Worm (Caenorhabditis elegans): Measurements from ENCODE around the gene C06E4.1.

The C06E4.1 gene

ce11 chrIV:7240564-7240963 lies 42.5 kb upstream of the C06E4.1 start (continued):
- TF ChIP-seq ceh-58 (GFP tag; IDR thresholded peaks at IDR 0.05), result no peak
- TF ChIP-seq fkh-3 (tag; optimal IDR thresholded peaks at IDR 0.05), result no peak
- no peak for TF ChIP-seq Y79H2A.3 (GFP tag; conservative IDR thresholded peaks at IDR 0.05)
- no peak for TF ChIP-seq sea-2 (GFP tag; IDR thresholded peaks at IDR 0.05)
- no peak for TF ChIP-seq tlf-1 (GFP tag; optimal IDR thresholded peaks at IDR 0.05)
- TF ChIP-seq hrde-1 (tag; optimal IDR thresholded peaks at IDR 0.05; ENCODE audit: borderline replicate concordance), result no peak
- TF ChIP-seq Y53G8AR.9 (GFP tag; conservative IDR thresholded peaks at IDR 0.05), result 0 out of 2 replicates have a peak, but pooled peaks have one; percentile 45
- no peak for TF ChIP-seq ztf-26 (tag; optimal IDR thresholded peaks at IDR 0.05)
- no peak for TF ChIP-seq nfya-2 (GFP tag; IDR thresholded peaks at IDR 0.05)
- TF ChIP-seq mel-28 (tag; optimal IDR thresholded peaks at IDR 0.05; ENCODE audit: borderline replicate concordance), result no peak
- TF ChIP-seq attf-6 (GFP tag; IDR thresholded peaks at IDR 0.05), result no peak
- TF ChIP-seq Y95B8A.8 (GFP tag; IDR thresholded peaks at IDR 0.05), result no peak
- no peak for TF ChIP-seq snpc-4 (GFP tag; optimal IDR thresholded peaks at IDR 0.05)
- peak in 1 of 4 experiments; percentile 29 for TF ChIP-seq snpc-4 (tag; optimal IDR thresholded peaks at IDR 0.05)
- no peak for TF ChIP-seq aptf-2 (GFP tag; conservative IDR thresholded peaks at IDR 0.05)
- TF ChIP-seq lin-54 (GFP tag; optimal IDR thresholded peaks at IDR 0.05), result no peak
- TF ChIP-seq hsf-1 (GFP tag; IDR thresholded peaks at IDR 0.05), result peak; percentile 58; the same call in 1 of the 2 replicates
- no peak for TF ChIP-seq K11D2.4 (GFP tag; IDR thresholded peaks at IDR 0.05)
- TF ChIP-seq ztf-18 (tag; optimal IDR thresholded peaks at IDR 0.05), result no peak
- TF ChIP-seq K12H6.12 (tag; optimal IDR thresholded peaks at IDR 0.05), result no peak
- TF ChIP-seq C17E4.6 (GFP tag; IDR thresholded peaks at IDR 0.05), result no peak

- TF ChIP-seq Y56A3A.18 (GFP tag; IDR thresholded peaks at IDR 0.05) (no peak), ztf-6 (GFP tag; IDR thresholded peaks at IDR 0.05) (no peak), attf-3 (GFP tag; conservative IDR thresholded peaks at IDR 0.05) (no peak), ekl-4 (GFP tag; IDR thresholded peaks at IDR 0.05) (no peak), ztf-28 (GFP tag; IDR thresholded peaks at IDR 0.05) (no peak), let-526 (GFP tag; IDR thresholded peaks at IDR 0.05) (no peak), F33H1.4 (GFP tag; IDR thresholded peaks at IDR 0.05) (no peak)
These were observed 40.8 kb upstream of the C06E4.1 start, which contains the start of gene gstk-2 for ce11 chrIV:7242220-7242789. Gene gstk-2 (minus strand): TSS chrIV:7242270.

- TF ChIP-seq ekl-4 (GFP tag; IDR thresholded peaks at IDR 0.05) (no peak), snpc-4 (GFP tag; optimal IDR thresholded peaks at IDR 0.05) (no peak), snpc-4 (tag; optimal IDR thresholded peaks at IDR 0.05) (no peak), F23B12.7 (tag; optimal IDR thresholded peaks at IDR 0.05; ENCODE audit: insufficient read depth) (no peak), pbrm-1 (GFP tag; IDR thresholded peaks at IDR 0.05) (no peak), egl-18 (GFP tag; IDR thresholded peaks at IDR 0.05) (no peak), attf-3 (GFP tag; conservative IDR thresholded peaks at IDR 0.05) (no peak), ztf-28 (GFP tag; IDR thresholded peaks at IDR 0.05) (no peak), lin-35 (GFP tag; optimal IDR thresholded peaks at IDR 0.05) (no peak), F57A8.1 (GFP tag; optimal IDR thresholded peaks at IDR 0.05) (no peak), lin-26 (GFP tag; IDR thresholded peaks at IDR 0.05) (no peak), tlf-1 (GFP tag; optimal IDR thresholded peaks at IDR 0.05) (no peak), nhr-80 (tag; optimal IDR thresholded peaks at IDR 0.05) (no peak), bed-1 (GFP tag; IDR thresholded peaks at IDR 0.05) (no peak), sptf-2 (GFP tag; optimal IDR thresholded peaks at IDR 0.05) (no peak), cebp-1 (GFP tag; IDR thresholded peaks at IDR 0.05) (no peak), cebp-1 (tag; optimal IDR thresholded peaks at IDR 0.05) (no peak)
These were observed 39.1 kb upstream of the C06E4.1 start, which contains the start of gene afmd-1 for ce11 chrIV:7243913-7244312. Gene afmd-1 (plus strand): TSS chrIV:7244228.
